Fruit fly (Drosophila melanogaster) S2 (cell line): ENCODE data around the gene CG42597.

Source experiments
- CG8478 ChIP-seq: fragments of >200 bp; optimal IDR thresholded peaks from 2 replicates; lab custom pipeline; 2018
- CTCF ChIP-seq, 2 experiments: fragments of >200 bp; optimal IDR thresholded peaks; 2 replicates each; lab custom pipeline; 2018

dm6 chr2L:22105412-22105811 lies 40.3 kb upstream of the CG42597 start, which contains the start of gene CG15219:
- TF ChIP-seq CTCF (optimal IDR thresholded peaks at IDR 0.05; lab: Kevin White, UChicago) = no peak
- no peak for TF ChIP-seq CG8478 (lab: Kevin White, UChicago)
